Worm (Caenorhabditis elegans): ENCODE measurements around the gene K07H8.7.

The K07H8.7 gene

ce11 chrIV:8229523-8229922 lies 30.3 kb downstream of the K07H8.7 start (continued):
- no peak for TF ChIP-seq daf-16 (GFP tag; optimal IDR thresholded peaks at IDR 0.05)
- peak; percentile 89 for TF ChIP-seq daf-16 (tag; optimal IDR thresholded peaks at IDR 0.05)
- peak in 1 of 2 experiments; percentile 99 for TF ChIP-seq unc-62 (GFP tag; optimal IDR thresholded peaks at IDR 0.05 in 1 of 2)
- TF ChIP-seq unc-62 (tag; optimal IDR thresholded peaks at IDR 0.05), result no peak
- peak; percentile 80 for TF ChIP-seq mxl-3 (GFP tag; optimal IDR thresholded peaks at IDR 0.05)
- no peak for TF ChIP-seq unc-130 (GFP tag; optimal IDR thresholded peaks at IDR 0.05)
- TF ChIP-seq tra-1 (GFP tag; IDR thresholded peaks at IDR 0.05), result peak; percentile 63; the same call in 1 of the 2 replicates
- TF ChIP-seq T26A8.4 (GFP tag; IDR thresholded peaks at IDR 0.05), result no peak
- no peak for TF ChIP-seq zip-11 (GFP tag; IDR thresholded peaks at IDR 0.05)
- peak; percentile 96 for TF ChIP-seq hlh-11 (tag; optimal IDR thresholded peaks at IDR 0.05)
- TF ChIP-seq php-3 (GFP tag; IDR thresholded peaks at IDR 0.05), result peak; percentile 64; the same call in 1 of the 2 replicates
- TF ChIP-seq dve-1 (tag; optimal IDR thresholded peaks at IDR 0.05; ENCODE audit: insufficient read depth), result peak; percentile 78
- TF ChIP-seq dmd-6 (GFP tag; IDR thresholded peaks at IDR 0.05), result peak; percentile 91
- TF ChIP-seq nhr-102 (tag; optimal IDR thresholded peaks at IDR 0.05), result peak; percentile 71
- peak in 1 of 2 experiments; percentile 34 for TF ChIP-seq lsy-2 (tag; optimal IDR thresholded peaks at IDR 0.05)
- peak in 1 of 2 experiments; percentile 61 for TF ChIP-seq hif-1 (tag; optimal IDR thresholded peaks at IDR 0.05)
- peak; percentile 41 for TF ChIP-seq mep-1 (tag; optimal IDR thresholded peaks at IDR 0.05)
- TF ChIP-seq ces-1 (GFP tag; optimal IDR thresholded peaks at IDR 0.05), result no peak

ce11 chrIV:8226474-8226873 lies 33.3 kb downstream of the K07H8.7 start:
- TF ChIP-seq F49E8.2 (tag; optimal IDR thresholded peaks at IDR 0.05; ENCODE audit: borderline replicate concordance) (no peak), dve-1 (tag; optimal IDR thresholded peaks at IDR 0.05; ENCODE audit: insufficient read depth) (peak; percentile 32), pha-4 (GFP tag; IDR thresholded peaks at IDR 0.05) (0 out of 2 replicates have a peak, but pooled peaks have one; percentile 9), pha-4 (tag; optimal IDR thresholded peaks at IDR 0.05) (no peak), unc-39 (tag; optimal IDR thresholded peaks at IDR 0.05) (no peak), lsy-2 (tag; optimal IDR thresholded peaks at IDR 0.05) (peak in 1 of 2 experiments; percentile 7), php-3 (GFP tag; IDR thresholded peaks at IDR 0.05) (peak; percentile 50; the same call in 1 of the 2 replicates), nhr-28 (tag; optimal IDR thresholded peaks at IDR 0.05) (peak; percentile 33), daf-16 (GFP tag; optimal IDR thresholded peaks at IDR 0.05) (no peak), daf-16 (tag; optimal IDR thresholded peaks at IDR 0.05) (peak; percentile 55), T20F7.1 (GFP tag; optimal IDR thresholded peaks at IDR 0.05) (peak; percentile 18), nhr-10 (tag; optimal IDR thresholded peaks at IDR 0.05) (no peak), mxl-2 (GFP tag; conservative IDR thresholded peaks at IDR 0.05) (no peak), T26A8.4 (GFP tag; IDR thresholded peaks at IDR 0.05) (peak; percentile 7; the same call in 1 of the 2 replicates), ceh-20 (GFP tag; IDR thresholded peaks at IDR 0.05) (peak; percentile 40; the same call in 1 of the 2 replicates)

DNA sequence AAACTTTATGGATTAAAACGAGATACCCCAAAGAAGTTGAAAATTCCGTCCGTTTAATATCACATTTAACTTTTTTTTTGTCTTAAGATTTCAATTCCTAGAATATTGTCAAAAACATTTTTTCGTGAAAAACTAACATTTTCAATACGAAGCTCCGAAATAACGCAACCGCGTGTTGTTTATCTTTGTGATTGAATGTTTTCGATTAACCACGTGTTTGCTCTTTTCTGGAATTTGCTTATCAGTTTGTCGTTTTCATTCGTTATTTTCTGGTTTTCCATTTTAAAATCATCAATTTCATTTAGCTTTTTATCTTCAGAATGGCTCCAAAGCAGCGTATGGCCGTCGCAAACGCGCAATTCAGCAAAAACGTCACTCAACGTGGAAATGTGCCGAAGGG lies 34.4 kb downstream of the K07H8.7 start, which contains the start of gene serp-1.2:
Gene serp-1.2, plus strand, starts transcription at position 318 of the 400 bp plus-strand sequence.
- TF ChIP-seq daf-16 (GFP tag; optimal IDR thresholded peaks at IDR 0.05), result no peak
- TF ChIP-seq daf-16 (tag; optimal IDR thresholded peaks at IDR 0.05), result peak; percentile 94
- TF ChIP-seq nhr-237 (tag; optimal IDR thresholded peaks at IDR 0.05), result no peak
- TF ChIP-seq egl-43 (GFP tag; IDR thresholded peaks at IDR 0.05), result no peak
- TF ChIP-seq rbr-2 (tag; optimal IDR thresholded peaks at IDR 0.05), result no peak
- TF ChIP-seq Y105C5A.15 (GFP tag; IDR thresholded peaks at IDR 0.05), result no peak
- no peak for TF ChIP-seq aly-2 (tag; optimal IDR thresholded peaks at IDR 0.05)
- TF ChIP-seq nhr-28 (tag; optimal IDR thresholded peaks at IDR 0.05), result peak; percentile 45
- no peak for TF ChIP-seq ceh-62 (tag; optimal IDR thresholded peaks at IDR 0.05)
- TF ChIP-seq dmd-6 (GFP tag; IDR thresholded peaks at IDR 0.05), result peak; percentile 72
- no peak for TF ChIP-seq nhr-6 (tag; optimal IDR thresholded peaks at IDR 0.05)
- TF ChIP-seq hlh-11 (tag; optimal IDR thresholded peaks at IDR 0.05), result peak; percentile 64
- TF ChIP-seq unc-62 (GFP tag; optimal IDR thresholded peaks at IDR 0.05 in 1 of 2), result peak in 1 of 2 experiments; percentile 94
- TF ChIP-seq unc-62 (tag; optimal IDR thresholded peaks at IDR 0.05), result no peak
- TF ChIP-seq lim-7 (GFP tag; IDR thresholded peaks at IDR 0.05), result no peak
- TF ChIP-seq T20F7.1 (GFP tag; optimal IDR thresholded peaks at IDR 0.05), result peak; percentile 90
- TF ChIP-seq nhr-42 (GFP tag; IDR thresholded peaks at IDR 0.05), result no peak
- no peak for TF ChIP-seq ceh-44 (GFP tag; IDR thresholded peaks at IDR 0.05)
- TF ChIP-seq mxl-3 (GFP tag; optimal IDR thresholded peaks at IDR 0.05), result peak; percentile 62
- peak; percentile 81 for TF ChIP-seq dve-1 (tag; optimal IDR thresholded peaks at IDR 0.05; ENCODE audit: insufficient read depth)
- TF ChIP-seq hlh-30 (tag; optimal IDR thresholded peaks at IDR 0.05; ENCODE audit: insufficient read depth), result peak; percentile 82
- no peak for TF ChIP-seq set-16 (GFP tag; IDR thresholded peaks at IDR 0.05)
- TF ChIP-seq skn-1 (tag; optimal IDR thresholded peaks at IDR 0.05), result no peak
- TF ChIP-seq ces-1 (GFP tag; optimal IDR thresholded peaks at IDR 0.05), result no peak
- no peak for TF ChIP-seq F26F4.8 (GFP tag; conservative IDR thresholded peaks at IDR 0.05)
- no peak for TF ChIP-seq F44E2.7 (GFP tag; IDR thresholded peaks at IDR 0.05)
- TF ChIP-seq lin-13 (GFP tag; optimal IDR thresholded peaks at IDR 0.05), result no peak
- no peak for TF ChIP-seq lin-29 (GFP tag; IDR thresholded peaks at IDR 0.05)
- no peak for TF ChIP-seq vab-7 (GFP tag; IDR thresholded peaks at IDR 0.05)
- no peak for TF ChIP-seq jun-1 (tag; optimal IDR thresholded peaks at IDR 0.05)

Data from whole organism, L4 larva.